Fruit fly (Drosophila melanogaster) whole organism, embryonic: ENCODE results near the gene CG17139.

Experiments used
- Ada2b ChIP-seq: fragments of 200-800 bp; sonication (Bioruptor generic); IDR thresholded peaks from 2 replicates; pipeline ENCODE4 v1.3.6; 2022; ENCODE audit warnings: missing biosample characterization, missing genetic modification characterization
- Antp ChIP-seq: fragments of 200-800 bp; sonication (Bioruptor generic); optimal IDR thresholded peaks from 3 replicates; lab custom pipeline; 2016; ENCODE audit warnings: missing biosample characterization, missing genetic modification characterization
- Awh ChIP-seq: fragments of 200-800 bp; sonication (Bioruptor generic); IDR thresholded peaks from 2 replicates; pipeline ENCODE4, ENCODE4 v1.3.6; 2022; ENCODE audit warnings: missing biosample characterization, missing genetic modification characterization
- Bgb ChIP-seq: fragments of 200-800 bp; sonication (Bioruptor generic); IDR thresholded peaks from 2 replicates; pipeline ENCODE4 v1.3.6; 2022; ENCODE audit warnings: missing biosample characterization, missing genetic modification characterization; ENCODE audit not compliant: partially characterized antibody
- CG10147 ChIP-seq: fragments of 200-800 bp; sonication (Bioruptor generic); optimal IDR thresholded peaks from 2 replicates; lab custom pipeline; 2019; ENCODE audit warnings: missing biosample characterization, mild to moderate bottlenecking, missing genetic modification characterization, moderate library complexity
- CG10209 ChIP-seq: fragments of 200-800 bp; sonication (Bioruptor generic); optimal IDR thresholded peaks from 3 replicates; lab custom pipeline; 2017; ENCODE audit warnings: missing biosample characterization, mild to moderate bottlenecking, missing genetic modification characterization, missing genetic modification reagents
- CG11085 ChIP-seq: fragments of 200-800 bp; sonication (Bioruptor generic); IDR thresholded peaks from 2 replicates; pipeline ENCODE4 v1.3.6; 2022; ENCODE audit warnings: missing biosample characterization, missing genetic modification characterization
- CG11247 ChIP-seq: fragments of 200-800 bp; sonication (Bioruptor generic); IDR thresholded peaks from 2 replicates; pipeline ENCODE4 v1.3.6; 2022; ENCODE audit warnings: missing biosample characterization, missing genetic modification characterization
- CG11696 ChIP-seq: fragments of 200-800 bp; sonication (Bioruptor generic); IDR thresholded peaks from 2 replicates; pipeline ENCODE4 v1.3.6; 2022; ENCODE audit warnings: missing biosample characterization, missing genetic modification characterization
- CG11723 ChIP-seq: fragments of 200-800 bp; sonication (Bioruptor generic); optimal IDR thresholded peaks from 2 replicates; lab custom pipeline; 2017; ENCODE audit warnings: missing biosample characterization, mild to moderate bottlenecking, missing genetic modification characterization
- CG12219 ChIP-seq: fragments of 200-800 bp; sonication (Bioruptor generic); optimal IDR thresholded peaks from 3 replicates; lab custom pipeline; 2018; ENCODE audit warnings: missing biosample characterization, mild to moderate bottlenecking, missing genetic modification characterization
- CG12659 ChIP-seq: fragments of 200-800 bp; sonication (Bioruptor generic); optimal IDR thresholded peaks from 3 replicates; lab custom pipeline; 2017; ENCODE audit warnings: mild to moderate bottlenecking, missing biosample characterization, missing genetic modification reagents, missing genetic modification characterization
- CG14710 ChIP-seq: fragments of 200-800 bp; sonication (Bioruptor generic); optimal IDR thresholded peaks from 3 replicates; lab custom pipeline; 2019; ENCODE audit warnings: missing biosample characterization, mild to moderate bottlenecking, missing genetic modification characterization, moderate library complexity
- CG16813 ChIP-seq: fragments of 200-800 bp; sonication (Bioruptor generic); IDR thresholded peaks from 3 replicates; pipeline ENCODE4 v1.3.6; 2022; ENCODE audit warnings: missing biosample characterization, missing genetic modification characterization; ENCODE audit not compliant: partially characterized antibody
- CG16863 ChIP-seq: fragments of 200-800 bp; sonication (Bioruptor generic); optimal IDR thresholded peaks from 3 replicates; lab custom pipeline; 2016; ENCODE audit warnings: missing biosample characterization, missing genetic modification characterization
- CG17802 ChIP-seq: fragments of 200-800 bp; sonication (Bioruptor generic); optimal IDR thresholded peaks from 2 replicates; lab custom pipeline; 2018; ENCODE audit warnings: missing biosample characterization, mild to moderate bottlenecking, missing genetic modification characterization, moderate library complexity
- CG2712 ChIP-seq: fragments of 200-800 bp; optimal IDR thresholded peaks from 3 replicates; lab custom pipeline; 2019; ENCODE audit warnings: missing biosample characterization, mild to moderate bottlenecking, missing genetic modification characterization, moderate library complexity
- CG30403 ChIP-seq: fragments of 200-800 bp; sonication (Bioruptor generic); optimal IDR thresholded peaks from 3 replicates; lab custom pipeline; 2016; ENCODE audit warnings: missing biosample characterization, missing genetic modification characterization
- CG32532 ChIP-seq: fragments of 200-800 bp; sonication (Bioruptor generic); IDR thresholded peaks from 2 replicates; pipeline ENCODE4 v1.3.6; 2022; ENCODE audit warnings: missing biosample characterization, missing genetic modification characterization
- CG7372 ChIP-seq: fragments of 200-800 bp; sonication (Bioruptor generic); IDR thresholded peaks from 2 replicates; pipeline ENCODE4 v1.3.6; 2022; ENCODE audit warnings: missing biosample characterization, missing genetic modification characterization
- CG7745 ChIP-seq: fragments of 200-800 bp; sonication (Bioruptor generic); optimal IDR thresholded peaks from 2 replicates; lab custom pipeline; 2018; ENCODE audit warnings: missing biosample characterization, mild to moderate bottlenecking, missing genetic modification characterization, moderate library complexity
- CG9437 ChIP-seq: fragments of 200-800 bp; sonication (Bioruptor generic); optimal IDR thresholded peaks from 2 replicates; lab custom pipeline; 2018; ENCODE audit warnings: missing biosample characterization, mild to moderate bottlenecking, missing genetic modification characterization
- Dfd ChIP-seq, 2 experiments: fragments of >200 bp; optimal IDR thresholded peaks; 2 replicates each; lab custom pipeline; 2017; ENCODE audit warnings: missing biosample characterization in 2 of 2, missing genetic modification characterization in 2 of 2
- Dip2 ChIP-seq: fragments of 200-800 bp; sonication (Bioruptor generic); IDR thresholded peaks from 2 replicates; pipeline ENCODE4 v1.3.6; 2022; ENCODE audit warnings: missing biosample characterization, missing genetic modification characterization
- H2.0 ChIP-seq: fragments of 200-800 bp; sonication (Bioruptor generic); IDR thresholded peaks from 2 replicates; pipeline ENCODE4 v1.3.6; 2022; ENCODE audit warnings: missing biosample characterization, missing genetic modification characterization
- Hand ChIP-seq: fragments of 200-800 bp; sonication (Bioruptor generic); optimal IDR thresholded peaks from 2 replicates; lab custom pipeline; 2017; ENCODE audit warnings: mild to moderate bottlenecking, missing biosample characterization, missing genetic modification reagents, missing genetic modification characterization
- Hsf ChIP-seq: fragments of 200-800 bp; sonication (Bioruptor generic); optimal IDR thresholded peaks from 3 replicates; lab custom pipeline; 2016; ENCODE audit warnings: missing biosample characterization, missing genetic modification characterization
- NfI ChIP-seq: fragments of 200-800 bp; sonication (Bioruptor generic); optimal IDR thresholded peaks from 3 replicates; lab custom pipeline; 2018; ENCODE audit warnings: missing biosample characterization, mild to moderate bottlenecking, missing genetic modification characterization, moderate library complexity
- Ssrp ChIP-seq: fragments of 200-800 bp; sonication (Bioruptor generic); optimal IDR thresholded peaks from 2 replicates; lab custom pipeline; 2018; ENCODE audit warnings: missing biosample characterization, mild to moderate bottlenecking, missing genetic modification characterization, moderate library complexity
- Xbp1 ChIP-seq: fragments of 200-800 bp; sonication (Bioruptor generic); optimal IDR thresholded peaks from 3 replicates; lab custom pipeline; 2016; ENCODE audit warnings: missing biosample characterization, mild to moderate bottlenecking, missing genetic modification characterization
- Xrp1 ChIP-seq: fragments of 200-800 bp; sonication (Bioruptor generic); IDR thresholded peaks from 2 replicates; pipeline ENCODE4 v1.3.6; 2022; ENCODE audit warnings: missing biosample characterization, missing genetic modification characterization
- ap ChIP-seq: fragments of 200-800 bp; sonication (Bioruptor generic); IDR thresholded peaks from 2 replicates; pipeline ENCODE4 v1.3.6; 2022; ENCODE audit warnings: missing biosample characterization, missing genetic modification characterization
- az2 ChIP-seq: fragments of 200-800 bp; sonication (Bioruptor generic); optimal IDR thresholded peaks from 3 replicates; lab custom pipeline; 2016; ENCODE audit warnings: missing biosample characterization, missing genetic modification characterization
- bbx ChIP-seq: fragments of 200-800 bp; sonication (Bioruptor generic); IDR thresholded peaks from 2 replicates; pipeline ENCODE4 v1.3.6; 2022; ENCODE audit warnings: missing biosample characterization, missing genetic modification characterization; ENCODE audit not compliant: partially characterized antibody
- bsh ChIP-seq, 2 experiments: fragments of 200-800 bp; sonication (Bioruptor generic); optimal IDR thresholded peaks; 2 replicates each; lab custom pipeline; 2017 to 2018; ENCODE audit warnings: mild to moderate bottlenecking in 2 of 2, missing biosample characterization in 2 of 2, missing genetic modification characterization in 2 of 2, moderate library complexity in 1 of 2
- btn ChIP-seq: fragments of 200-800 bp; sonication (Bioruptor generic); optimal IDR thresholded peaks from 2 replicates; lab custom pipeline; 2016; ENCODE audit warnings: missing biosample characterization, missing genetic modification characterization
- caup ChIP-seq: fragments of 200-800 bp; sonication (Bioruptor generic); optimal IDR thresholded peaks from 3 replicates; lab custom pipeline; 2017; ENCODE audit warnings: missing biosample characterization, mild to moderate bottlenecking, missing genetic modification characterization, moderate library complexity; ENCODE audit not compliant: severe bottlenecking
- gcm2 ChIP-seq: fragments of 200-800 bp; sonication (Bioruptor generic); optimal IDR thresholded peaks from 2 replicates; lab custom pipeline; 2016; ENCODE audit warnings: missing biosample characterization, missing genetic modification characterization
- hbn ChIP-seq: fragments of 200-800 bp; sonication (Bioruptor generic); IDR thresholded peaks from 2 replicates; pipeline ENCODE4 v1.3.6; 2022; ENCODE audit warnings: missing biosample characterization, missing genetic modification characterization; ENCODE audit not compliant: partially characterized antibody
- jing ChIP-seq: fragments of 200-800 bp; sonication (Bioruptor generic); optimal IDR thresholded peaks from 2 replicates; lab custom pipeline; 2018; ENCODE audit warnings: missing biosample characterization, mild to moderate bottlenecking, missing genetic modification characterization
- lab ChIP-seq: fragments of 200-800 bp; sonication (Bioruptor generic); optimal IDR thresholded peaks from 3 replicates; lab custom pipeline; 2017; ENCODE audit warnings: missing biosample characterization, missing genetic modification characterization, mild to moderate bottlenecking, moderate library complexity, missing genetic modification reagents
- pfk ChIP-seq: fragments of 200-800 bp; sonication (Bioruptor generic); optimal IDR thresholded peaks from 2 replicates; lab custom pipeline; 2018; ENCODE audit warnings: missing biosample characterization, mild to moderate bottlenecking, missing genetic modification characterization, moderate library complexity
- pnt ChIP-seq: fragments of 200-800 bp; sonication (Bioruptor generic); optimal IDR thresholded peaks from 3 replicates; lab custom pipeline; 2016; ENCODE audit warnings: missing biosample characterization, missing genetic modification characterization
- row ChIP-seq: fragments of 200-800 bp; sonication (Bioruptor generic); IDR thresholded peaks from 3 replicates; pipeline ENCODE4 v1.3.6; 2022; ENCODE audit warnings: missing biosample characterization, missing genetic modification characterization
- tx ChIP-seq: fragments of 200-800 bp; sonication (Bioruptor generic); optimal IDR thresholded peaks from 2 replicates; lab custom pipeline; 2016; ENCODE audit warnings: missing biosample characterization, missing genetic modification characterization

The CG17139 gene

dm6 chr2L:10849511-10850191 lies 4.2 kb upstream of the CG17139 start, which contains the start of gene SmydA-3 (continued):
- peak; percentile 8 for TF ChIP-seq CG30403 (GFP tag; lab: Kevin White, UChicago)
- 0 out of 2 replicates have a peak, but pooled peaks have one; percentile 11 for TF ChIP-seq Ada2b (GFP tag; lab: Robert Waterston, UW)
- peak; percentile 62 for TF ChIP-seq Awh
- TF ChIP-seq Xbp1 (GFP tag; lab: Kevin White, UChicago), result peak; percentile 23
- no peak for TF ChIP-seq Antp (GFP tag; lab: Kevin White, UChicago)
- no peak for TF ChIP-seq pnt (GFP tag; lab: Kevin White, UChicago)
- peak; percentile 13; the same call in 1 of the 3 replicates for TF ChIP-seq row (GFP tag; lab: Robert Waterston, UW)
- no peak for TF ChIP-seq hbn (GFP tag; lab: Robert Waterston, UW)
- TF ChIP-seq caup (GFP tag; lab: Kevin White, UChicago), result peak; percentile 18
- TF ChIP-seq bbx (GFP tag; lab: Robert Waterston, UW), result no peak
- TF ChIP-seq Dip2 (GFP tag; lab: Robert Waterston, UW), result no peak
- TF ChIP-seq ap, result 0 out of 2 replicates have a peak, but pooled peaks have one; percentile 27
- TF ChIP-seq az2 (GFP tag; lab: Kevin White, UChicago), result peak; percentile 20
- peak; percentile 32 for TF ChIP-seq CG12659
- TF ChIP-seq Hand, result no peak
- no peak for TF ChIP-seq CG17802
- peak; percentile 41 for TF ChIP-seq lab (GFP tag; lab: Kevin White, UChicago)
- peak; percentile 21 to 25 for TF ChIP-seq bsh (GFP tag; optimal IDR thresholded peaks at IDR 0.05; lab: Kevin White, UChicago)
- no peak for TF ChIP-seq CG16813 (GFP tag; lab: Robert Waterston, UW)
- TF ChIP-seq CG2712, result peak; percentile 33
- TF ChIP-seq CG32532 (GFP tag; lab: Robert Waterston, UW), result peak; percentile 45; the same call in 1 of the 2 replicates
- TF ChIP-seq Hsf (GFP tag; lab: Kevin White, UChicago), result no peak
- TF ChIP-seq tx, result no peak
- TF ChIP-seq Xrp1, result peak; percentile 33; the same call in 1 of the 2 replicates
- no peak for TF ChIP-seq CG10209 (GFP tag; lab: Kevin White, UChicago)
- TF ChIP-seq, all 482 proteins: peak for 81

- TF ChIP-seq CG16863 (no peak), Ssrp (tag; lab: Kevin White, UChicago) (no peak), NfI (GFP tag; lab: Kevin White, UChicago) (no peak), Bgb (GFP tag; lab: Robert Waterston, UW) (no peak), CG14710 (tag; lab: Kevin White, UChicago) (no peak), jing (no peak), CG7745 (tag; lab: Kevin White, UChicago) (no peak), btn (no peak), CG7372 (GFP tag; lab: Robert Waterston, UW) (no peak), CG10147 (GFP tag; lab: Kevin White, UChicago) (no peak), CG12219 (no peak), CG11247 (GFP tag; lab: Robert Waterston, UW) (no peak), CG11696 (GFP tag; lab: Robert Waterston, UW) (no peak), gcm2 (GFP tag; lab: Kevin White, UChicago) (no peak), Dfd (GFP tag; optimal IDR thresholded peaks at IDR 0.05; lab: Kevin White, UChicago) (no peak), CG11085 (GFP tag; lab: Robert Waterston, UW) (no peak), pfk (GFP tag; lab: Kevin White, UChicago) (no peak), CG11723 (GFP tag; lab: Kevin White, UChicago) (no peak), H2.0 (no peak), CG9437 (no peak)
Measured at dm6 chr2L:10846944-10847343, 1.5 kb upstream of the CG17139 start, which contains the start of gene Porin2. Gene Porin2 (minus strand): TSS chr2L:10847044.
